Worm (Caenorhabditis elegans): Measurements from ENCODE around the gene M7.12.

DNA sequence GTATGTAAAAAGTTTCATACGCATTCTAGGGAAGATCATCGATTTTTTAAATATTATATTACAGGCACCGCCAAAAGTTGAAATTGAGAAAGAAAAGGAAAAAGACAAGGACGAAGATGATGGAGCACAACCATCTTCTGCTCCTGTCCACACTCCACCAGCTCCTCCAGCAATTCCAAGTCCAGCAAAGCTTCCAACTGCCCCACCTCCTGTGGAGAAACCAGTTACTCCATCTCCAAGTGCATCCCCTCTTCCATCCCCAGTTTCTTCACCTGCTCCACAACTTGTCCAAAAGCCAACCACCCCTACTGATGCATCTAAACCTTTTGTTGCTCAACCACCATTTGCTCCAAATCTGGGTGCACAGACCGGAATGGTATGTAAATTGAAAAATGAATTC, 45.8 kb downstream of the M7.12 start:
- TF ChIP-seq snpc-4 (tag; optimal IDR thresholded peaks at IDR 0.05), result no peak
- no peak for TF ChIP-seq cnd-1 (tag; optimal IDR thresholded peaks at IDR 0.05)
- no peak for TF ChIP-seq lin-13 (tag; optimal IDR thresholded peaks at IDR 0.05)
- no peak for TF ChIP-seq lin-32 (GFP tag; optimal IDR thresholded peaks at IDR 0.05)
- TF ChIP-seq mep-1 (tag; optimal IDR thresholded peaks at IDR 0.05), result no peak
- TF ChIP-seq unc-62 (GFP tag; optimal IDR thresholded peaks at IDR 0.05), result no peak
- TF ChIP-seq ceh-39 (tag; optimal IDR thresholded peaks at IDR 0.05), result no peak
- TF ChIP-seq nhr-237 (tag; optimal IDR thresholded peaks at IDR 0.05), result no peak
- no peak for TF ChIP-seq nhr-28 (tag; optimal IDR thresholded peaks at IDR 0.05)
- no peak for TF ChIP-seq nhr-12 (tag; optimal IDR thresholded peaks at IDR 0.05)
- no peak for TF ChIP-seq drap-1 (GFP tag; optimal IDR thresholded peaks at IDR 0.05)
- no peak for TF ChIP-seq ces-1 (GFP tag; optimal IDR thresholded peaks at IDR 0.05)
- TF ChIP-seq ztf-11 (tag; optimal IDR thresholded peaks at IDR 0.05), result no peak
- no peak for TF ChIP-seq pha-4 (tag; optimal IDR thresholded peaks at IDR 0.05)

Measured in whole organism, mixed stage, embryonic.